Worm (Caenorhabditis elegans) whole organism, L2 larva: Measurements from ENCODE around the gene urm-1.

Experiments
- C34F6.9 ChIP-seq: fragments of 150-350 bp; optimal IDR thresholded peaks from 2 replicates; lab custom pipeline; 2014; ENCODE audit warnings: missing biosample characterization, missing genetic modification characterization
- F13H6.1 ChIP-seq: sonication (generic microtip); optimal IDR thresholded peaks from 2 replicates; lab custom pipeline; 2016; ENCODE audit warnings: missing genetic modification characterization, missing compliant biosample characterization
- R02D3.7 ChIP-seq: fragments of 150-350 bp; optimal IDR thresholded peaks from 2 replicates; lab custom pipeline; 2014; ENCODE audit warnings: missing biosample characterization, missing genetic modification characterization
- ZK546.5 ChIP-seq: sonication (generic microtip); optimal IDR thresholded peaks from 2 replicates; lab custom pipeline; 2017; ENCODE audit warnings: missing biosample characterization, missing genetic modification characterization
- alr-1 ChIP-seq: fragments of 150-350 bp; optimal IDR thresholded peaks from 2 replicates; lab custom pipeline; 2014; ENCODE audit warnings: missing biosample characterization, missing genetic modification characterization
- aly-2 ChIP-seq: fragments of 150-350 bp; optimal IDR thresholded peaks from 2 replicates; lab custom pipeline; 2014; ENCODE audit warnings: missing biosample characterization, missing genetic modification characterization
- ceh-82 ChIP-seq: fragments of 150-350 bp; optimal IDR thresholded peaks from 2 replicates; lab custom pipeline; 2014; ENCODE audit warnings: missing biosample characterization, missing genetic modification characterization
- crh-2 ChIP-seq: sonication (generic microtip); optimal IDR thresholded peaks from 2 replicates; lab custom pipeline; 2017; ENCODE audit warnings: missing biosample characterization, missing genetic modification characterization
- dmd-4 ChIP-seq: sonication (generic microtip); optimal IDR thresholded peaks from 2 replicates; lab custom pipeline; 2017; ENCODE audit warnings: missing biosample characterization, missing genetic modification characterization
- elt-1 ChIP-seq: fragments of 150-350 bp; optimal IDR thresholded peaks from 2 replicates; lab custom pipeline; 2014; ENCODE audit warnings: missing biosample characterization, missing genetic modification characterization
- fos-1 ChIP-seq: fragments of 150-350 bp; optimal IDR thresholded peaks from 2 replicates; lab custom pipeline; 2014; ENCODE audit warnings: missing biosample characterization, missing genetic modification characterization
- gmeb-1 ChIP-seq: fragments of 150-350 bp; optimal IDR thresholded peaks from 2 replicates; lab custom pipeline; 2014; ENCODE audit warnings: missing biosample characterization, missing genetic modification characterization
- lin-11 ChIP-seq: fragments of 150-350 bp; sonication (generic microtip); optimal IDR thresholded peaks from 2 replicates; lab custom pipeline; 2014; ENCODE audit warnings: missing biosample characterization, missing genetic modification characterization, inconsistent platforms, mixed read lengths
- lin-39 ChIP-seq: fragments of 150-350 bp; optimal IDR thresholded peaks from 2 replicates; lab custom pipeline; 2014; ENCODE audit warnings: missing biosample characterization, missing genetic modification reagents, missing genetic modification characterization
- lsy-2 ChIP-seq, 2 experiments: fragments of 150-350 bp in 1 of 2; sonication (generic microtip) in 1 of 2; optimal IDR thresholded peaks; 2 replicates each; lab custom pipeline; 2014 to 2017; ENCODE audit warnings: missing biosample characterization in 2 of 2, missing genetic modification characterization in 2 of 2
- mab-5 ChIP-seq: fragments of 150-350 bp; optimal IDR thresholded peaks from 2 replicates; lab custom pipeline; 2014; ENCODE audit warnings: missing biosample characterization, missing genetic modification characterization
- nhr-10 ChIP-seq: sonication (generic microtip); optimal IDR thresholded peaks from 2 replicates; lab custom pipeline; 2017; ENCODE audit warnings: missing biosample characterization, missing genetic modification characterization
- nhr-11 ChIP-seq: fragments of 150-350 bp; optimal IDR thresholded peaks from 2 replicates; lab custom pipeline; 2014; ENCODE audit warnings: missing biosample characterization, missing genetic modification characterization
- nhr-129 ChIP-seq: fragments of 150-350 bp; optimal IDR thresholded peaks from 2 replicates; lab custom pipeline; 2014; ENCODE audit warnings: missing biosample characterization, missing genetic modification characterization
- nhr-21 ChIP-seq: fragments of 150-350 bp; optimal IDR thresholded peaks from 2 replicates; lab custom pipeline; 2014; ENCODE audit warnings: missing biosample characterization, missing genetic modification characterization
- nhr-23 ChIP-seq: fragments of 150-350 bp; optimal IDR thresholded peaks from 2 replicates; lab custom pipeline; 2014; ENCODE audit warnings: missing biosample characterization, missing genetic modification reagents, missing genetic modification characterization
- nhr-25 ChIP-seq: fragments of 150-350 bp; sonication (generic microtip); optimal IDR thresholded peaks from 3 replicates; lab custom pipeline; 2014; ENCODE audit warnings: missing biosample characterization, missing genetic modification characterization
- peb-1 ChIP-seq: fragments of 150-350 bp; optimal IDR thresholded peaks from 2 replicates; lab custom pipeline; 2014; ENCODE audit warnings: missing biosample characterization, missing genetic modification characterization
- sem-4 ChIP-seq: fragments of 150-350 bp; optimal IDR thresholded peaks from 2 replicates; lab custom pipeline; 2014; ENCODE audit warnings: missing biosample characterization, missing genetic modification reagents, missing genetic modification characterization
- snpc-4 ChIP-seq: fragments of 150-350 bp; optimal IDR thresholded peaks from 2 replicates; lab custom pipeline; 2014; ENCODE audit warnings: missing biosample characterization, missing genetic modification characterization
- unc-39 ChIP-seq: fragments of 150-350 bp; optimal IDR thresholded peaks from 2 replicates; lab custom pipeline; 2014; ENCODE audit warnings: missing biosample characterization, missing genetic modification characterization
- unc-62 ChIP-seq: fragments of 150-350 bp; optimal IDR thresholded peaks from 2 replicates; lab custom pipeline; 2014; ENCODE audit warnings: missing biosample characterization, missing genetic modification reagents, missing genetic modification characterization
- zag-1 ChIP-seq: fragments of 150-350 bp; optimal IDR thresholded peaks from 2 replicates; lab custom pipeline; 2014; ENCODE audit warnings: missing biosample characterization, missing genetic modification characterization
- ztf-11 ChIP-seq: sonication (generic microtip); optimal IDR thresholded peaks from 2 replicates; lab custom pipeline; 2017; ENCODE audit warnings: missing biosample characterization, missing genetic modification characterization
- ztf-4 ChIP-seq: fragments of 150-350 bp; optimal IDR thresholded peaks from 2 replicates; lab custom pipeline; 2014; ENCODE audit warnings: missing biosample characterization, missing genetic modification characterization

urm-1 gene

DNA sequence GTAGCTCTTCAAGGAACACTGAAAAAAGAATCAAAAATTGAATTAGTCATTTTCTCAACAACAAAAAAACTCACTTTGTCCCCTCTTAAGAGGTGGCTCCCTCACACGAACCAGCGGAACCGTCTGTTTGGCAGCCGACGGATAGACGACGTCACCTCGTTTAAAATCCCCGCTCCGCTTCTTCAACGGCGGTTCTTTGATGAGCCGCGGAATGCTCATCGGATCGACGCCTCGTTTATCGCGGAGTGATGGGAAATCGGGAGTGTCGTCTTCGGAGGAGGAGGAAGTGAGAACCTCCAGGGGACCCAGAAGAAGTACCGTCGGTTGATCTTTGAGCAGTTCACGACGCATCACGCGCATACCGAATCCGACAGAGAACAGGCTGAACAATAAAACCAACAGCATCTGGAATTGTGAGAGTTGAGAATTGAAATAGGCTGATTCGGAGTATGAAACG lies 33.5 kb downstream of the urm-1 start, which contains the start of gene nlp-68:
Gene nlp-68 (minus strand): TSS at position 407 of the 457 bp plus-strand sequence.
- no peak for TF ChIP-seq dmd-4 (tag; lab: Kevin White, UChicago)
- no peak for TF ChIP-seq ceh-82
- no peak for TF ChIP-seq C34F6.9 (tag; lab: Kevin White, UChicago)
- no peak for TF ChIP-seq nhr-25 (tag; lab: Kevin White, UChicago)
- no peak for TF ChIP-seq ztf-4
- TF ChIP-seq peb-1 (tag; lab: Kevin White, UChicago) = no peak
- no peak for TF ChIP-seq gmeb-1 (tag; lab: Kevin White, UChicago)
- TF ChIP-seq aly-2 (tag; lab: Kevin White, UChicago) = no peak
- TF ChIP-seq R02D3.7 (tag; lab: Kevin White, UChicago) = no peak
- TF ChIP-seq lsy-2 (tag; optimal IDR thresholded peaks at IDR 0.05; lab: Kevin White, UChicago) = no peak
- TF ChIP-seq sem-4 (tag; lab: Kevin White, UChicago) = no peak
- TF ChIP-seq elt-1 (tag; lab: Kevin White, UChicago) = no peak
- no peak for TF ChIP-seq lin-11 (tag; lab: Kevin White, UChicago)
- no peak for TF ChIP-seq alr-1 (tag; lab: Kevin White, UChicago)
- no peak for TF ChIP-seq zag-1 (tag; lab: Kevin White, UChicago)
- no peak for TF ChIP-seq lin-39
- TF ChIP-seq nhr-11 (tag; lab: Kevin White, UChicago) = no peak
- no peak for TF ChIP-seq fos-1 (tag; lab: Kevin White, UChicago)
- no peak for TF ChIP-seq ztf-11

DNA sequence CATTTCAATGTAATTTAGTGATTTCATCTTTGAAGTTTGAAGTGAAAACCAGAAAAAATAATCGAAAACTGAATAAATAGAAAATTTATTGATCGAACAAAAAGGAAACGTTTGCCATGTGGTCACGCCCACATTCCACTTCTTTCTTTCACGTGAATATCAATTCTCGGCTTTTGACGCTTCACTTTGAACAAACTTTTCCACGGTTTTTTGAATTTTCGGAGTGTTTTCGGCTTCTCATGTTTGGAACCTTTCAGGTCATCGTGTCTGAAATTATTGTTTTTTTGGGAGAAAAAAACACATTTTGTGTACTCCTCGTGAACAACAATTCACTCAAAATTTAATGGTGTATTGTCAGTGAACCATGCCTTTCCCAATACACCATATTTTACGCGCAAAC lies 47.6 kb downstream of the urm-1 start, which contains the start of gene T21C12.8:
Gene T21C12.8 (minus strand): TSS at position 101 of the 400 bp plus-strand sequence.
- TF ChIP-seq mab-5 (tag; lab: Kevin White, UChicago) (no peak), unc-39 (tag; lab: Kevin White, UChicago) (no peak), F13H6.1 (no peak), elt-1 (tag; lab: Kevin White, UChicago) (no peak), nhr-23 (no peak), nhr-10 (tag; lab: Kevin White, UChicago) (no peak), crh-2 (tag; lab: Kevin White, UChicago) (no peak), snpc-4 (no peak), dmd-4 (tag; lab: Kevin White, UChicago) (no peak), ZK546.5 (tag; lab: Kevin White, UChicago) (no peak), nhr-129 (tag; lab: Kevin White, UChicago) (no peak), nhr-11 (tag; lab: Kevin White, UChicago) (no peak), zag-1 (tag; lab: Kevin White, UChicago) (no peak), unc-62 (GFP tag; lab: Kevin White, UChicago) (no peak), nhr-21 (tag; lab: Kevin White, UChicago) (no peak)
